Fruit fly (Drosophila melanogaster) whole organism, embryonic: ENCODE data around the gene ATP7.

Source experiments
- Adf1 ChIP-seq: fragments of 200-800 bp; sonication (Bioruptor generic); IDR thresholded peaks from 2 replicates; pipeline ENCODE4 v1.3.6; 2022; ENCODE audit warnings: missing biosample characterization, missing genetic modification characterization
- Aef1 ChIP-seq: fragments of 200-800 bp; sonication (Bioruptor generic); IDR thresholded peaks from 3 replicates; pipeline ENCODE4 v1.3.6; 2022; ENCODE audit warnings: missing biosample characterization, missing genetic modification characterization
- B-H2 ChIP-seq: fragments of 200-800 bp; sonication (Bioruptor generic); optimal IDR thresholded peaks from 2 replicates; lab custom pipeline; 2018; ENCODE audit warnings: missing biosample characterization, mild to moderate bottlenecking, missing genetic modification characterization
- BEAF-32 ChIP-seq: fragments of 200-800 bp; sonication (Bioruptor generic); optimal IDR thresholded peaks from 3 replicates; lab custom pipeline; 2017; ENCODE audit warnings: missing biosample characterization, missing genetic modification characterization, mild to moderate bottlenecking, moderate library complexity, missing genetic modification reagents
- C15 ChIP-seq: fragments of 200-800 bp; sonication (Bioruptor generic); IDR thresholded peaks from 3 replicates; pipeline ENCODE4 v1.3.6; 2022; ENCODE audit warnings: missing biosample characterization, missing genetic modification characterization
- CG10543 ChIP-seq: fragments of 200-800 bp; sonication (Bioruptor generic); optimal IDR thresholded peaks from 3 replicates; lab custom pipeline; 2017; ENCODE audit warnings: missing biosample characterization, mild to moderate bottlenecking, missing genetic modification characterization, moderate library complexity
- CG11560 ChIP-seq: fragments of 200-800 bp; sonication (Bioruptor generic); IDR thresholded peaks from 3 replicates; pipeline ENCODE4 v1.3.6; 2022; ENCODE audit warnings: missing biosample characterization, missing genetic modification characterization
- CG11723 ChIP-seq: fragments of 200-800 bp; sonication (Bioruptor generic); optimal IDR thresholded peaks from 2 replicates; lab custom pipeline; 2017; ENCODE audit warnings: missing biosample characterization, mild to moderate bottlenecking, missing genetic modification characterization
- CG15479 ChIP-seq: fragments of 200-800 bp; sonication (Bioruptor generic); optimal IDR thresholded peaks from 3 replicates; lab custom pipeline; 2019; ENCODE audit warnings: missing biosample characterization, mild to moderate bottlenecking, missing genetic modification characterization, moderate library complexity
- CG1647 ChIP-seq: fragments of 200-800 bp; sonication (Bioruptor generic); optimal IDR thresholded peaks from 3 replicates; lab custom pipeline; 2016; ENCODE audit warnings: missing biosample characterization, missing genetic modification characterization
- CG17385 ChIP-seq: fragments of 200-800 bp; sonication (Bioruptor generic); optimal IDR thresholded peaks from 3 replicates; lab custom pipeline; 2018; ENCODE audit warnings: missing biosample characterization, mild to moderate bottlenecking, missing genetic modification characterization
- CG17912 ChIP-seq: fragments of 200-800 bp; sonication (Bioruptor generic); optimal IDR thresholded peaks from 2 replicates; lab custom pipeline; 2018; ENCODE audit warnings: missing biosample characterization, mild to moderate bottlenecking, missing genetic modification characterization
- CG2199 ChIP-seq: fragments of 200-800 bp; sonication (Bioruptor generic); IDR thresholded peaks from 3 replicates; pipeline ENCODE4 v1.3.6; 2022; ENCODE audit warnings: missing biosample characterization, missing genetic modification characterization
- CG32772 ChIP-seq: fragments of 200-800 bp; sonication (Bioruptor generic); IDR thresholded peaks from 2 replicates; pipeline ENCODE4 v1.3.6; 2022; ENCODE audit warnings: missing biosample characterization, missing genetic modification characterization
- CG34224 ChIP-seq: fragments of 200-800 bp; sonication (Bioruptor generic); IDR thresholded peaks from 3 replicates; pipeline ENCODE4 v1.3.6; 2022; ENCODE audit warnings: missing biosample characterization, missing genetic modification characterization; ENCODE audit not compliant: partially characterized antibody
- CG3995 ChIP-seq: fragments of 200-800 bp; sonication (Bioruptor generic); optimal IDR thresholded peaks from 3 replicates; lab custom pipeline; 2016; ENCODE audit warnings: missing biosample characterization, missing genetic modification characterization
- CG4617 ChIP-seq: fragments of 200-800 bp; sonication (Bioruptor generic); optimal IDR thresholded peaks from 3 replicates; lab custom pipeline; 2016; ENCODE audit warnings: missing biosample characterization, missing genetic modification characterization, borderline replicate concordance
- CG6272 ChIP-seq: fragments of 200-800 bp; sonication (Bioruptor generic); IDR thresholded peaks from 2 replicates; pipeline ENCODE4 v1.3.6; 2022; ENCODE audit warnings: missing biosample characterization, missing genetic modification characterization
- CG6689 ChIP-seq: fragments of 200-800 bp; sonication (Bioruptor generic); IDR thresholded peaks from 2 replicates; pipeline ENCODE4 v1.3.6; 2022; ENCODE audit warnings: missing biosample characterization, missing genetic modification characterization
- CG8359 ChIP-seq: fragments of 200-800 bp; sonication (Bioruptor generic); optimal IDR thresholded peaks from 2 replicates; lab custom pipeline; 2017; ENCODE audit warnings: missing biosample characterization, mild to moderate bottlenecking, missing genetic modification characterization, borderline replicate concordance
- CG9609 ChIP-seq: fragments of 200-800 bp; sonication (Bioruptor generic); optimal IDR thresholded peaks from 3 replicates; lab custom pipeline; 2016; ENCODE audit warnings: missing biosample characterization, missing genetic modification characterization
- CG9727 ChIP-seq: fragments of 200-800 bp; sonication (Bioruptor generic); optimal IDR thresholded peaks from 3 replicates; lab custom pipeline; 2017; ENCODE audit warnings: missing biosample characterization, mild to moderate bottlenecking, missing genetic modification characterization
- CHES-1-like ChIP-seq: fragments of 200-800 bp; sonication (Bioruptor generic); optimal IDR thresholded peaks from 2 replicates; lab custom pipeline; 2016; ENCODE audit warnings: missing biosample characterization, missing genetic modification characterization
- CoRest ChIP-seq: fragments of 200-800 bp; sonication (Bioruptor generic); optimal IDR thresholded peaks from 3 replicates; lab custom pipeline; 2018; ENCODE audit warnings: missing biosample characterization, mild to moderate bottlenecking, missing genetic modification characterization, moderate library complexity
- Eip74EF ChIP-seq, 2 experiments: fragments of 200-800 bp in 1 of 2; fragments of >200 bp in 1 of 2; sonication (Bioruptor generic) in 1 of 2; optimal IDR thresholded peaks; 2 replicates each; lab custom pipeline; 2017 to 2019; ENCODE audit warnings: missing biosample characterization in 2 of 2, missing genetic modification characterization in 2 of 2, mild to moderate bottlenecking in 1 of 2, moderate library complexity in 1 of 2
- Ets65A ChIP-seq: fragments of 200-800 bp; sonication (Bioruptor generic); peaks from one replicate; lab custom pipeline; 2016; ENCODE audit warnings: missing biosample characterization, missing genetic modification characterization
- Fer3 ChIP-seq: fragments of 200-800 bp; sonication (Bioruptor generic); optimal IDR thresholded peaks from 2 replicates; lab custom pipeline; 2018; ENCODE audit warnings: missing biosample characterization, mild to moderate bottlenecking, missing genetic modification characterization, moderate library complexity
- Gsc ChIP-seq: fragments of 200-800 bp; sonication (Bioruptor generic); IDR thresholded peaks from 2 replicates; pipeline ENCODE4 v1.3.6; 2022; ENCODE audit warnings: missing biosample characterization, missing genetic modification characterization
- MBD-R2 ChIP-seq: fragments of 200-800 bp; sonication (Bioruptor generic); IDR thresholded peaks from 2 replicates; pipeline ENCODE4 v1.3.6; 2022; ENCODE audit warnings: missing biosample characterization, missing genetic modification characterization
- NC2β ChIP-seq: fragments of 200-800 bp; sonication (Bioruptor generic); optimal IDR thresholded peaks from 2 replicates; lab custom pipeline; 2016; ENCODE audit warnings: missing biosample characterization, missing genetic modification characterization
- Neu2 ChIP-seq: fragments of 200-800 bp; sonication (Bioruptor generic); optimal IDR thresholded peaks from 3 replicates; lab custom pipeline; 2016; ENCODE audit warnings: missing biosample characterization, missing genetic modification characterization, borderline replicate concordance
- Ravus ChIP-seq: fragments of 200-800 bp; sonication (Bioruptor generic); IDR thresholded peaks from 2 replicates; pipeline ENCODE4 v1.3.6; 2022; ENCODE audit warnings: missing biosample characterization, missing genetic modification characterization
- Rfx ChIP-seq: fragments of 200-800 bp; sonication (Bioruptor generic); IDR thresholded peaks from 2 replicates; pipeline ENCODE4 v1.3.6; 2022; ENCODE audit warnings: missing biosample characterization, missing genetic modification characterization
- Scr ChIP-seq: fragments of 200-800 bp; sonication (Bioruptor generic); IDR thresholded peaks from 2 replicates; pipeline ENCODE4 v1.3.6; 2022; ENCODE audit warnings: missing biosample characterization, missing genetic modification characterization; ENCODE audit not compliant: partially characterized antibody
- Sox100B ChIP-seq: fragments of 200-800 bp; sonication (Bioruptor generic); optimal IDR thresholded peaks from 3 replicates; lab custom pipeline; 2018; ENCODE audit warnings: missing biosample characterization, mild to moderate bottlenecking, missing genetic modification characterization
- Xbp1 ChIP-seq: fragments of 200-800 bp; sonication (Bioruptor generic); optimal IDR thresholded peaks from 3 replicates; lab custom pipeline; 2016; ENCODE audit warnings: missing biosample characterization, mild to moderate bottlenecking, missing genetic modification characterization
- al ChIP-seq: fragments of 200-800 bp; sonication (Bioruptor generic); IDR thresholded peaks from 2 replicates; pipeline ENCODE4 v1.3.6; 2022; ENCODE audit warnings: missing biosample characterization, missing genetic modification characterization
- dm ChIP-seq: fragments of 200-800 bp; sonication (Bioruptor generic); optimal IDR thresholded peaks from 3 replicates; lab custom pipeline; 2016; ENCODE audit warnings: missing biosample characterization, missing genetic modification characterization
- dmrt11E ChIP-seq: fragments of 200-800 bp; sonication (Bioruptor generic); optimal IDR thresholded peaks from 3 replicates; lab custom pipeline; 2018; ENCODE audit warnings: missing biosample characterization, mild to moderate bottlenecking, missing genetic modification characterization, moderate library complexity
- gt ChIP-seq: fragments of 200-800 bp; sonication (Bioruptor generic); IDR thresholded peaks from 2 replicates; pipeline ENCODE4 v1.3.6; 2022; ENCODE audit warnings: missing biosample characterization, missing genetic modification characterization
- jing ChIP-seq: fragments of 200-800 bp; sonication (Bioruptor generic); optimal IDR thresholded peaks from 2 replicates; lab custom pipeline; 2018; ENCODE audit warnings: missing biosample characterization, mild to moderate bottlenecking, missing genetic modification characterization
- pb ChIP-seq: fragments of 200-800 bp; sonication (Bioruptor generic); optimal IDR thresholded peaks from 3 replicates; lab custom pipeline; 2016; ENCODE audit warnings: missing biosample characterization, missing genetic modification characterization
- sima ChIP-seq: fragments of 200-800 bp; sonication (Bioruptor generic); optimal IDR thresholded peaks from 2 replicates; lab custom pipeline; 2016; ENCODE audit warnings: missing biosample characterization, missing genetic modification characterization
- sisA ChIP-seq: fragments of 200-800 bp; sonication (Bioruptor generic); IDR thresholded peaks from 2 replicates; pipeline ENCODE4 v1.3.6; 2022; ENCODE audit warnings: missing biosample characterization, missing genetic modification characterization
- slbo ChIP-seq: fragments of 200-800 bp; sonication (Bioruptor generic); IDR thresholded peaks from 2 replicates; pipeline ENCODE4 v1.3.6; 2022; ENCODE audit warnings: missing biosample characterization, missing genetic modification characterization
- stc ChIP-seq: fragments of 200-800 bp; sonication (Bioruptor generic); IDR thresholded peaks from 2 replicates; pipeline ENCODE4 v1.3.6; 2022; ENCODE audit warnings: missing biosample characterization, missing genetic modification characterization
- tgo ChIP-seq: fragments of 200-800 bp; sonication (Bioruptor generic); IDR thresholded peaks from 3 replicates; pipeline ENCODE4 v1.3.6; 2022; ENCODE audit warnings: missing biosample characterization, missing genetic modification characterization
- toy ChIP-seq: fragments of 200-800 bp; sonication (Bioruptor generic); IDR thresholded peaks from 2 replicates; pipeline ENCODE4 v1.3.6; 2022; ENCODE audit warnings: missing biosample characterization, missing genetic modification characterization
- tup ChIP-seq: fragments of 200-800 bp; sonication (Bioruptor generic); optimal IDR thresholded peaks from 2 replicates; lab custom pipeline; 2016; ENCODE audit warnings: missing biosample characterization, mild to moderate bottlenecking, missing genetic modification characterization, moderate library complexity

ATP7 gene

DNA sequence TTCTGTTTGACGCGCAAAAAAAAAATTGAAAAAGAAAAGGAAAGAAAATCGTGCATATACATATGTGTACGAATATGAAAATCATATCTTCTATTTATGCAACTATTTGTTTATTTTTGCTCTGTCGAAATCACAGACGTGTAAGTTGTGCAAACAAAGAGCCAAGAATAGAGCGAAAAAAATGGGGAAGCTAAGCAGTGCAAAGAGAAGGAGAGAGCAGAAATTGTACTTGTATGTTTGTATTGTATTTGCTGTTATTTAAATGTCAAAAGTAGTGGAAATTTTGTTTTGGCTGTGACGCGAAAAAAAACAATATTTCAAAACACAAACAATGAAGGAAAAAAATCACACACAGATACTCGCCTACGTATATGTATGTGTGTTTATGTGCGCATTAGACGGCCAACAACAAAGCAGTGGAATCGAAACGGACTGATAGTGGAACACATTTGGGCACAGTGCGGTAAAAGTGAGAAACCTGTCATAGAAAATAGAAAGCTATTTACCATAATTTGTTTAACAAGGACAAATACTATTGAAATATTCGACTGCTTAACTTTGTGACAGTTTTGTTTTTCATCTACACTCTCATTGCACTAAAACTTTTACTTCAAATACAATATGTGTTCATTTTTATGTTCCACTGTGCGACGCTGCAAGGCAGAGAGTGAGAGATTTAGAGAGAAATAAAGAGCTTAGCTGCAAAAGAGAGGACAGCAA is 36.6 kb upstream of the ATP7 start (continued):
- TF ChIP-seq CG34224 (GFP tag; lab: Robert Waterston, UW) (no peak; the same call in 2 of the 3 replicates), Rfx (GFP tag; lab: Robert Waterston, UW) (peak; percentile 92), CG6272 (GFP tag; lab: Robert Waterston, UW) (peak; percentile 87), sima (GFP tag; lab: Kevin White, UChicago) (peak; percentile 82), CG17385 (GFP tag; lab: Kevin White, UChicago) (peak; percentile 87), gt (GFP tag; lab: Robert Waterston, UW) (peak; percentile 83), Ets65A (peak; percentile 99), MBD-R2 (GFP tag; lab: Robert Waterston, UW) (peak; percentile 75), dm (GFP tag; lab: Kevin White, UChicago) (peak; percentile 89), CG8359 (GFP tag; lab: Kevin White, UChicago) (peak; percentile 78), CG6689 (GFP tag; lab: Robert Waterston, UW) (peak; percentile 96), sisA (GFP tag; lab: Robert Waterston, UW) (peak; percentile 93), CoRest (tag; lab: Kevin White, UChicago) (peak; percentile 93), stc (GFP tag; lab: Robert Waterston, UW) (peak; percentile 97), Ravus (GFP tag; lab: Robert Waterston, UW) (peak; percentile 73), Xbp1 (GFP tag; lab: Kevin White, UChicago) (peak; percentile 94), Neu2 (GFP tag; lab: Kevin White, UChicago) (peak; percentile 82), CG11723 (GFP tag; lab: Kevin White, UChicago) (peak; percentile 90), pb (peak; percentile 93), Eip74EF (GFP tag; optimal IDR thresholded peaks at IDR 0.05; lab: Kevin White, UChicago) (peak in 1 of 2 experiments; percentile 93), CHES-1-like (GFP tag; lab: Kevin White, UChicago) (peak; percentile 96), CG15479 (peak; percentile 46), CG10543 (GFP tag; lab: Kevin White, UChicago) (peak; percentile 68), CG9609 (GFP tag; lab: Kevin White, UChicago) (peak; percentile 95), tgo (GFP tag; lab: Robert Waterston, UW) (peak; percentile 96), Gsc (GFP tag; lab: Robert Waterston, UW) (peak; percentile 79; the same call in 1 of the 2 replicates), Aef1 (GFP tag; lab: Robert Waterston, UW) (peak; percentile 92), dmrt11E (tag; lab: Kevin White, UChicago) (peak; percentile 94), CG17912 (peak; percentile 70), Adf1 (peak; percentile 66), CG32772 (GFP tag; lab: Robert Waterston, UW) (peak; percentile 92), B-H2 (GFP tag; lab: Kevin White, UChicago) (peak; percentile 69), BEAF-32 (peak; percentile 1), CG1647 (peak; percentile 88), CG3995 (GFP tag; lab: Kevin White, UChicago) (peak; percentile 52), CG11560 (tag; lab: Robert Waterston, UW) (peak; percentile 68; the same call in 2 of the 3 replicates), Fer3 (tag; lab: Kevin White, UChicago) (peak; percentile 92), NC2β (peak; percentile 96), CG2199 (GFP tag; lab: Robert Waterston, UW) (peak; percentile 85), Sox100B (GFP tag; lab: Kevin White, UChicago) (peak; percentile 91), jing (GFP tag; lab: Kevin White, UChicago) (peak; percentile 88), slbo (peak; percentile 94), CG4617 (GFP tag; lab: Kevin White, UChicago) (peak; percentile 76), al (peak; percentile 87), C15 (GFP tag; lab: Robert Waterston, UW) (peak; percentile 83; the same call in 2 of the 3 replicates), toy (GFP tag; lab: Robert Waterston, UW) (peak; percentile 80), CG9727 (GFP tag; lab: Kevin White, UChicago) (peak; percentile 93), tup (GFP tag; lab: Kevin White, UChicago) (peak; percentile 72), Scr (GFP tag; lab: Robert Waterston, UW) (no peak; the same call in 1 of the 2 replicates)
